Worm (Caenorhabditis elegans) whole organism, early embryonic: ENCODE measurements around the gene C50D2.10.
A peak's percentile ranks its signal among the peaks of the same experiment; 100 is the strongest.

ENCODE experiments used
- B0310.2 ChIP-seq: sonication (generic microtip); optimal IDR thresholded peaks from 2 replicates; lab custom pipeline; 2016; ENCODE audit warnings: mild to moderate bottlenecking, missing genetic modification characterization, missing compliant biosample characterization
- F13C5.2 ChIP-seq: sonication (generic microtip); optimal IDR thresholded peaks from 2 replicates; lab custom pipeline; 2017; ENCODE audit warnings: mild to moderate bottlenecking, missing genetic modification characterization, inconsistent platforms, missing compliant biosample characterization
- aly-1 ChIP-seq: sonication (generic microtip); optimal IDR thresholded peaks from 2 replicates; lab custom pipeline; 2016; ENCODE audit warnings: missing genetic modification characterization, missing compliant biosample characterization
- ama-1 ChIP-seq: fragments of 150-350 bp; optimal IDR thresholded peaks from 2 replicates; lab custom pipeline; 2014
- ceh-13 ChIP-seq: fragments of 200-800 bp; sonication (Bioruptor generic); optimal IDR thresholded peaks from 2 replicates; lab custom pipeline; 2018; ENCODE audit warnings: mild to moderate bottlenecking, missing genetic modification characterization, missing compliant biosample characterization
- ceh-36 ChIP-seq: sonication (generic microtip); optimal IDR thresholded peaks from 2 replicates; lab custom pipeline; 2016; ENCODE audit warnings: missing genetic modification characterization, inconsistent platforms, missing compliant biosample characterization
- ets-7 ChIP-seq: sonication (generic microtip); optimal IDR thresholded peaks from 2 replicates; lab custom pipeline; 2016; ENCODE audit warnings: missing genotype, missing genetic modification characterization, missing compliant biosample characterization
- flt-1 ChIP-seq: fragments of 200-800 bp; sonication (Bioruptor generic); IDR thresholded peaks from 2 replicates; pipeline ENCODE4 v1.3.6; 2022; ENCODE audit warnings: missing genetic modification characterization, missing compliant biosample characterization
- hmbx-1 ChIP-seq: sonication (generic microtip); optimal IDR thresholded peaks from 2 replicates; lab custom pipeline; 2016; ENCODE audit warnings: mild to moderate bottlenecking, missing genetic modification characterization, missing compliant biosample characterization
- hmg-4 ChIP-seq: fragments of 200-800 bp; sonication (Bioruptor generic); optimal IDR thresholded peaks from 2 replicates; lab custom pipeline; 2018; ENCODE audit warnings: mild to moderate bottlenecking, missing genetic modification characterization, missing compliant biosample characterization
- hnd-1 ChIP-seq: sonication (generic microtip); optimal IDR thresholded peaks from 2 replicates; lab custom pipeline; 2016; ENCODE audit warnings: missing genetic modification characterization, missing compliant biosample characterization
- pes-1 ChIP-seq: fragments of 200-800 bp; sonication (Bioruptor generic); IDR thresholded peaks from 2 replicates; pipeline ENCODE4 v1.3.6; 2022; ENCODE audit warnings: missing genetic modification reagents, missing genetic modification characterization, missing compliant biosample characterization
- scrt-1 ChIP-seq: fragments of 200-800 bp; sonication (Bioruptor generic); IDR thresholded peaks from 2 replicates; pipeline ENCODE4 v1.3.6; 2022; ENCODE audit warnings: missing genetic modification characterization, missing compliant biosample characterization
- sea-1 ChIP-seq: fragments of 200-800 bp; sonication (Bioruptor generic); conservative IDR thresholded peaks from 2 replicates; pipeline ENCODE4 v1.3.6; 2022; ENCODE audit warnings: missing genetic modification characterization, missing compliant biosample characterization
- tbx-11 ChIP-seq: fragments of 200-800 bp; sonication (Bioruptor generic); IDR thresholded peaks from 2 replicates; pipeline ENCODE4 v1.3.6; 2022; ENCODE audit warnings: missing genetic modification characterization, missing compliant biosample characterization
- tbx-37 ChIP-seq: fragments of 200-800 bp; sonication (Bioruptor generic); conservative IDR thresholded peaks from 2 replicates; pipeline ENCODE4 v1.3.6; 2022; ENCODE audit warnings: missing genetic modification reagents, missing genetic modification characterization, missing compliant biosample characterization
- tra-4 ChIP-seq: sonication (generic microtip); optimal IDR thresholded peaks from 2 replicates; lab custom pipeline; 2017; ENCODE audit warnings: missing genetic modification characterization, missing compliant biosample characterization

The C50D2.10 gene

ce11 chrII:91419-91818 is 7.5 kb upstream of the C50D2.10 start, which contains the start of gene mcat-1:
mcat-1 (minus strand) TSS chrII:91519.
- no peak for TF ChIP-seq flt-1 (GFP tag; lab: Robert Waterston, UW)
- no peak for TF ChIP-seq aly-1 (tag; lab: Kevin White, UChicago)
- no peak for TF ChIP-seq F13C5.2 (tag; lab: Kevin White, UChicago)
- TF ChIP-seq scrt-1 (GFP tag; lab: Robert Waterston, UW) = no peak
- no peak for TF ChIP-seq tbx-37 (GFP tag; lab: Robert Waterston, UW)
- no peak for TF ChIP-seq B0310.2
- no peak for TF ChIP-seq hnd-1 (tag; lab: Kevin White, UChicago)
- TF ChIP-seq ceh-13 = no peak
- no peak for TF ChIP-seq tra-4
- TF ChIP-seq pes-1 (GFP tag; lab: Robert Waterston, UW) = no peak
- no peak for TF ChIP-seq ceh-36 (tag; lab: Kevin White, UChicago)

- no peak for TF ChIP-seq tra-4
- no peak for TF ChIP-seq hmg-4 (GFP tag; lab: Kevin White, UChicago)
- TF ChIP-seq hmbx-1 (tag; lab: Kevin White, UChicago) = no peak
- no peak for TF ChIP-seq tbx-37 (GFP tag; lab: Robert Waterston, UW)
- no peak for TF ChIP-seq F13C5.2 (tag; lab: Kevin White, UChicago)
- no peak for TF ChIP-seq ceh-36 (tag; lab: Kevin White, UChicago)
- no peak for TF ChIP-seq aly-1 (tag; lab: Kevin White, UChicago)
- TF ChIP-seq scrt-1 (GFP tag; lab: Robert Waterston, UW) = no peak
- no peak for TF ChIP-seq pes-1 (GFP tag; lab: Robert Waterston, UW)
- no peak for TF ChIP-seq ceh-13
- TF ChIP-seq hnd-1 (tag; lab: Kevin White, UChicago) = no peak
- no peak for TF ChIP-seq tbx-11 (GFP tag; lab: Robert Waterston, UW)
- no peak for TF ChIP-seq sea-1 (GFP tag; lab: Robert Waterston, UW)
- no peak for TF ChIP-seq flt-1 (GFP tag; lab: Robert Waterston, UW)
- no peak for TF ChIP-seq ama-1 (lab: Kevin White, UChicago)
Measured at ce11 chrII:95177-95576, 3.8 kb upstream of the C50D2.10 start, which contains the start of gene C50D2.7. C50D2.7 (minus strand) TSS chrII:95277.

ce11 chrII:97992-98763 is 760 bp upstream of the C50D2.10 start, which contains the start of the genes luc-7L3 and sftb-6:
luc-7L3 (minus strand) TSS chrII:98027.
sftb-6 (plus strand) TSS chrII:98404.
- TF ChIP-seq hnd-1 (tag; lab: Kevin White, UChicago) = no peak
- TF ChIP-seq hmbx-1 (tag; lab: Kevin White, UChicago) = peak; percentile 40
- no peak for TF ChIP-seq aly-1 (tag; lab: Kevin White, UChicago)
- no peak for TF ChIP-seq ceh-13
- TF ChIP-seq hmg-4 (GFP tag; lab: Kevin White, UChicago) = no peak
- TF ChIP-seq tbx-37 (GFP tag; lab: Robert Waterston, UW) = no peak
- TF ChIP-seq sea-1 (GFP tag; lab: Robert Waterston, UW) = no peak
- no peak for TF ChIP-seq pes-1 (GFP tag; lab: Robert Waterston, UW)
- no peak for TF ChIP-seq tra-4
- no peak for TF ChIP-seq tbx-11 (GFP tag; lab: Robert Waterston, UW)
- peak; percentile 69 for TF ChIP-seq F13C5.2 (tag; lab: Kevin White, UChicago)
- no peak for TF ChIP-seq ama-1 (lab: Kevin White, UChicago)
- TF ChIP-seq scrt-1 (GFP tag; lab: Robert Waterston, UW) = no peak
- no peak for TF ChIP-seq ceh-36 (tag; lab: Kevin White, UChicago)

ce11 chrII:101176-101575 is 2.2 kb downstream of the C50D2.10 start:
- TF ChIP-seq ceh-13 (no peak), pes-1 (GFP tag; lab: Robert Waterston, UW) (no peak), sea-1 (GFP tag; lab: Robert Waterston, UW) (0 out of 2 replicates have a peak, but pooled peaks have one; percentile 52), scrt-1 (GFP tag; lab: Robert Waterston, UW) (no peak), ceh-36 (tag; lab: Kevin White, UChicago) (no peak)

- TF ChIP-seq aly-1 (tag; lab: Kevin White, UChicago) (no peak), sea-1 (GFP tag; lab: Robert Waterston, UW) (no peak), tbx-11 (GFP tag; lab: Robert Waterston, UW) (no peak), pes-1 (GFP tag; lab: Robert Waterston, UW) (no peak), flt-1 (GFP tag; lab: Robert Waterston, UW) (no peak), ceh-13 (no peak), tra-4 (no peak), ama-1 (lab: Kevin White, UChicago) (no peak), scrt-1 (GFP tag; lab: Robert Waterston, UW) (no peak), hnd-1 (tag; lab: Kevin White, UChicago) (no peak), hmg-4 (GFP tag; lab: Kevin White, UChicago) (no peak), tbx-37 (GFP tag; lab: Robert Waterston, UW) (no peak), ceh-36 (tag; lab: Kevin White, UChicago) (no peak), B0310.2 (no peak), ets-7 (tag; lab: Kevin White, UChicago) (no peak), F13C5.2 (tag; lab: Kevin White, UChicago) (no peak), hmbx-1 (tag; lab: Kevin White, UChicago) (no peak)
Measured at ce11 chrII:104234-104633, 5.3 kb downstream of the C50D2.10 start, which contains the start of gene col-68. col-68 (plus strand) TSS chrII:104534.

ce11 chrII:105327-105882 is 6.5 kb downstream of the C50D2.10 start:
- TF ChIP-seq ama-1 (lab: Kevin White, UChicago) = no peak
- no peak for TF ChIP-seq B0310.2
- TF ChIP-seq aly-1 (tag; lab: Kevin White, UChicago) = no peak
- no peak for TF ChIP-seq hnd-1 (tag; lab: Kevin White, UChicago)
- TF ChIP-seq tra-4 = no peak
- no peak for TF ChIP-seq ceh-13
- TF ChIP-seq flt-1 (GFP tag; lab: Robert Waterston, UW) = no peak
- no peak for TF ChIP-seq tbx-37 (GFP tag; lab: Robert Waterston, UW)
- no peak for TF ChIP-seq hmbx-1 (tag; lab: Kevin White, UChicago)
- TF ChIP-seq scrt-1 (GFP tag; lab: Robert Waterston, UW) = no peak
- TF ChIP-seq hmg-4 (GFP tag; lab: Kevin White, UChicago) = no peak
- TF ChIP-seq sea-1 (GFP tag; lab: Robert Waterston, UW) = no peak
- no peak for TF ChIP-seq pes-1 (GFP tag; lab: Robert Waterston, UW)
- TF ChIP-seq ceh-36 (tag; lab: Kevin White, UChicago) = no peak
- TF ChIP-seq F13C5.2 (tag; lab: Kevin White, UChicago) = no peak
- TF ChIP-seq tbx-11 (GFP tag; lab: Robert Waterston, UW) = no peak
- no peak for TF ChIP-seq ets-7 (tag; lab: Kevin White, UChicago)
